Fruit fly (Drosophila melanogaster) whole organism, embryonic: ENCODE data around the gene RpL35.

Source experiments
- Adf1 ChIP-seq: fragments of 200-800 bp; sonication (Bioruptor generic); IDR thresholded peaks from 2 replicates; pipeline ENCODE4 v1.3.6; 2022; ENCODE audit warnings: missing biosample characterization, missing genetic modification characterization
- CG10147 ChIP-seq: fragments of 200-800 bp; sonication (Bioruptor generic); optimal IDR thresholded peaks from 2 replicates; lab custom pipeline; 2019; ENCODE audit warnings: missing biosample characterization, mild to moderate bottlenecking, missing genetic modification characterization, moderate library complexity
- CG10274 ChIP-seq: fragments of 200-800 bp; sonication (Bioruptor generic); optimal IDR thresholded peaks from 3 replicates; lab custom pipeline; 2017; ENCODE audit warnings: missing biosample characterization, mild to moderate bottlenecking, missing genetic modification characterization
- CG10543 ChIP-seq: fragments of 200-800 bp; sonication (Bioruptor generic); optimal IDR thresholded peaks from 3 replicates; lab custom pipeline; 2017; ENCODE audit warnings: missing biosample characterization, mild to moderate bottlenecking, missing genetic modification characterization, moderate library complexity
- CG11085 ChIP-seq: fragments of 200-800 bp; sonication (Bioruptor generic); IDR thresholded peaks from 2 replicates; pipeline ENCODE4 v1.3.6; 2022; ENCODE audit warnings: missing biosample characterization, missing genetic modification characterization
- CG1233 ChIP-seq: fragments of 200-800 bp; sonication (Bioruptor generic); optimal IDR thresholded peaks from 4 replicates; lab custom pipeline; 2018; ENCODE audit warnings: missing biosample characterization, mild to moderate bottlenecking, missing genetic modification characterization
- CG13894 ChIP-seq: fragments of 200-800 bp; sonication (Bioruptor generic); optimal IDR thresholded peaks from 3 replicates; lab custom pipeline; 2018; ENCODE audit warnings: missing biosample characterization, mild to moderate bottlenecking, missing genetic modification characterization, moderate library complexity
- CG15514 ChIP-seq: fragments of 200-800 bp; sonication (Bioruptor generic); optimal IDR thresholded peaks from 3 replicates; lab custom pipeline; 2017; ENCODE audit warnings: missing biosample characterization, missing genetic modification characterization, mild to moderate bottlenecking, moderate library complexity, missing genetic modification reagents
- CG17361 ChIP-seq: fragments of 200-800 bp; sonication (Bioruptor generic); IDR thresholded peaks from 3 replicates; pipeline ENCODE4 v1.3.6; 2022; ENCODE audit warnings: missing biosample characterization, missing genetic modification characterization
- CG18262 ChIP-seq: fragments of 200-800 bp; optimal IDR thresholded peaks from 3 replicates; lab custom pipeline; 2019; ENCODE audit warnings: missing biosample characterization, mild to moderate bottlenecking, missing genetic modification characterization, moderate library complexity
- CG2120 ChIP-seq: fragments of 200-800 bp; sonication (Bioruptor generic); optimal IDR thresholded peaks from 3 replicates; lab custom pipeline; 2016; ENCODE audit warnings: missing biosample characterization, missing genetic modification characterization
- CG3995 ChIP-seq: fragments of 200-800 bp; sonication (Bioruptor generic); optimal IDR thresholded peaks from 3 replicates; lab custom pipeline; 2016; ENCODE audit warnings: missing biosample characterization, missing genetic modification characterization
- CG7839 ChIP-seq: fragments of 200-800 bp; sonication (Bioruptor generic); optimal IDR thresholded peaks from 3 replicates; lab custom pipeline; 2018; ENCODE audit warnings: missing biosample characterization, mild to moderate bottlenecking, missing genetic modification characterization, moderate library complexity
- Drgx ChIP-seq: fragments of 200-800 bp; sonication (Bioruptor generic); IDR thresholded peaks from 2 replicates; pipeline ENCODE4 v1.3.6; 2022; ENCODE audit warnings: missing biosample characterization, missing genetic modification characterization
- E2f1 ChIP-seq: fragments of 200-800 bp; sonication (Bioruptor generic); IDR thresholded peaks from 2 replicates; pipeline ENCODE4 v1.3.6; 2022; ENCODE audit warnings: missing biosample characterization, missing genetic modification characterization
- Fer2 ChIP-seq: fragments of 200-800 bp; sonication (Bioruptor generic); optimal IDR thresholded peaks from 2 replicates; lab custom pipeline; 2018; ENCODE audit warnings: missing biosample characterization, mild to moderate bottlenecking, missing genetic modification characterization, moderate library complexity
- HLH3B ChIP-seq: fragments of 200-800 bp; sonication (Bioruptor generic); IDR thresholded peaks from 2 replicates; pipeline ENCODE4 v1.3.6; 2022; ENCODE audit warnings: missing biosample characterization, missing genetic modification characterization
- Hmx ChIP-seq: fragments of 200-800 bp; sonication (Bioruptor generic); optimal IDR thresholded peaks from 2 replicates; lab custom pipeline; 2016; ENCODE audit warnings: missing biosample characterization, missing genetic modification characterization
- Hr3 ChIP-seq: fragments of 200-800 bp; sonication (Bioruptor generic); optimal IDR thresholded peaks from 3 replicates; lab custom pipeline; 2016; ENCODE audit warnings: missing biosample characterization, missing genetic modification characterization
- Max ChIP-seq: fragments of 200-800 bp; sonication (Bioruptor generic); optimal IDR thresholded peaks from 2 replicates; lab custom pipeline; 2016; ENCODE audit warnings: missing biosample characterization, mild to moderate bottlenecking, missing genetic modification characterization
- Mrtf ChIP-seq: fragments of 200-800 bp; sonication (Bioruptor generic); IDR thresholded peaks from 3 replicates; pipeline ENCODE4 v1.3.6; 2022; ENCODE audit warnings: missing biosample characterization, missing genetic modification characterization
- Optix ChIP-seq: fragments of 200-800 bp; sonication (Bioruptor generic); IDR thresholded peaks from 3 replicates; pipeline ENCODE4 v1.3.6; 2022; ENCODE audit warnings: missing biosample characterization, missing genetic modification characterization
- Rx ChIP-seq: fragments of 200-800 bp; sonication (Bioruptor generic); IDR thresholded peaks from 2 replicates; pipeline ENCODE4 v1.3.6; 2022; ENCODE audit warnings: missing biosample characterization, missing genetic modification characterization
- TFAM ChIP-seq: fragments of 200-800 bp; sonication (Bioruptor generic); optimal IDR thresholded peaks from 2 replicates; lab custom pipeline; 2017; ENCODE audit warnings: missing biosample characterization, missing genetic modification characterization, inconsistent platforms
- Xrp1 ChIP-seq: fragments of 200-800 bp; sonication (Bioruptor generic); IDR thresholded peaks from 2 replicates; pipeline ENCODE4 v1.3.6; 2022; ENCODE audit warnings: missing biosample characterization, missing genetic modification characterization
- cwo ChIP-seq: fragments of 200-800 bp; sonication (Bioruptor generic); optimal IDR thresholded peaks from 3 replicates; lab custom pipeline; 2017; ENCODE audit warnings: missing biosample characterization, missing genetic modification characterization, mild to moderate bottlenecking, moderate library complexity, missing genetic modification reagents
- fd3F ChIP-seq: fragments of 200-800 bp; sonication (Bioruptor generic); optimal IDR thresholded peaks from 2 replicates; lab custom pipeline; 2018; ENCODE audit warnings: missing biosample characterization, mild to moderate bottlenecking, missing genetic modification characterization, moderate library complexity
- gro ChIP-seq: fragments of 200-800 bp; sonication (Bioruptor generic); optimal IDR thresholded peaks from 2 replicates; lab custom pipeline; 2016; ENCODE audit warnings: missing biosample characterization, missing genetic modification characterization
- jing ChIP-seq: fragments of 200-800 bp; sonication (Bioruptor generic); optimal IDR thresholded peaks from 2 replicates; lab custom pipeline; 2018; ENCODE audit warnings: missing biosample characterization, mild to moderate bottlenecking, missing genetic modification characterization
- lab ChIP-seq: fragments of 200-800 bp; sonication (Bioruptor generic); optimal IDR thresholded peaks from 3 replicates; lab custom pipeline; 2017; ENCODE audit warnings: missing biosample characterization, missing genetic modification characterization, mild to moderate bottlenecking, moderate library complexity, missing genetic modification reagents
- lmd ChIP-seq: fragments of 200-800 bp; sonication (Bioruptor generic); IDR thresholded peaks from 2 replicates; pipeline ENCODE4 v1.3.6; 2022; ENCODE audit warnings: missing biosample characterization, missing genetic modification characterization
- nau ChIP-seq: fragments of 200-800 bp; sonication (Bioruptor generic); optimal IDR thresholded peaks from 3 replicates; lab custom pipeline; 2017; ENCODE audit warnings: missing biosample characterization, mild to moderate bottlenecking, missing genetic modification characterization, missing genetic modification reagents
- org-1 ChIP-seq: fragments of 200-800 bp; sonication (Bioruptor generic); optimal IDR thresholded peaks from 2 replicates; lab custom pipeline; 2017; ENCODE audit warnings: missing biosample characterization, missing genetic modification characterization
- salm ChIP-seq: fragments of 200-800 bp; sonication (Bioruptor generic); optimal IDR thresholded peaks from 2 replicates; lab custom pipeline; 2018; ENCODE audit warnings: missing biosample characterization, mild to moderate bottlenecking, missing genetic modification characterization
- sens ChIP-seq: fragments of 200-800 bp; sonication (Bioruptor generic); peaks from one replicate; lab custom pipeline; 2016; ENCODE audit warnings: missing biosample characterization, missing genetic modification characterization
- slbo ChIP-seq: fragments of 200-800 bp; sonication (Bioruptor generic); IDR thresholded peaks from 2 replicates; pipeline ENCODE4 v1.3.6; 2022; ENCODE audit warnings: missing biosample characterization, missing genetic modification characterization
- vfl ChIP-seq: fragments of 200-800 bp; sonication (Bioruptor generic); optimal IDR thresholded peaks from 2 replicates; lab custom pipeline; 2016; ENCODE audit warnings: missing biosample characterization, missing genetic modification characterization

Gene RpL35

DNA sequence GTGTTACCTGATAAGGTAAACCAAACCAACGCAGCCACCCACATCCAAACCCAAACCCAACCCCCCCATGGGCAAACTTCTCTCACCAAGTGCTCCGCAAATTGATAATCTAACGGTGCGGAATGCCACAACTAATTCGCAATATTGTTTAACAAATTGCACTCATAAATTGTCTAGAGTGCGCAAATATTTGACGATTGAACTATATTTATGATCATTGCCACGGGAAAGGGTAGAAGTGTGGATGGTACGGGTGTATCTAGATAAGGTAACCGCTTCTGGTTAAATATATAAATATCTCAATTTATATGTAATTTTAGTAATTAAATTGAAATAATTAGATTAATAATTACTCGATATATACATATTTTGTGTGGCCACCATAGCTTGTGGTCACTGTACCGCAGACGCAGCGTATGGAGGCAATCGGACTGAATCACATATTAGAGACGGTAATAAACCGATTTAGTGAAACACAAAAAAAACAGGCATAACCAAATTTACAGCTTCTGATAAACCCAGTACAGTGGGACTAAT, 46.3 kb downstream of the RpL35 start (continued):
- TF ChIP-seq CG11085 (GFP tag; lab: Robert Waterston, UW) (peak; percentile 52), Mrtf (GFP tag; lab: Robert Waterston, UW) (0 out of 3 replicates have a peak, but pooled peaks have one; percentile 57), CG3995 (no peak), Xrp1 (GFP tag; lab: Robert Waterston, UW) (peak; percentile 41; the same call in 1 of the 2 replicates), org-1 (GFP tag; lab: Kevin White, UChicago) (peak; percentile 2), CG10274 (GFP tag; lab: Kevin White, UChicago) (peak; percentile 38), jing (GFP tag; lab: Kevin White, UChicago) (no peak), CG18262 (peak; percentile 34), Hmx (GFP tag; lab: Kevin White, UChicago) (no peak), CG17361 (GFP tag; lab: Robert Waterston, UW) (0 out of 3 replicates have a peak, but pooled peaks have one; percentile 22), sens (GFP tag; lab: Kevin White, UChicago) (no peak), CG7839 (tag; lab: Kevin White, UChicago) (peak; percentile 79), CG2120 (GFP tag; lab: Kevin White, UChicago) (peak; percentile 55), slbo (peak; percentile 88), vfl (GFP tag; lab: Kevin White, UChicago) (peak; percentile 7), Drgx (peak; percentile 50; the same call in 1 of the 2 replicates), fd3F (peak; percentile 81), CG10543 (GFP tag; lab: Kevin White, UChicago) (peak; percentile 72), nau (GFP tag; lab: Kevin White, UChicago) (no peak), salm (tag; lab: Kevin White, UChicago) (no peak), lmd (GFP tag; lab: Robert Waterston, UW) (peak; percentile 71; the same call in 1 of the 2 replicates), CG13894 (peak; percentile 85), E2f1 (GFP tag; lab: Robert Waterston, UW) (peak; percentile 41; the same call in 1 of the 2 replicates), CG10147 (GFP tag; lab: Kevin White, UChicago) (peak; percentile 50), Fer2 (tag; lab: Kevin White, UChicago) (peak; percentile 58), CG1233 (GFP tag; lab: Kevin White, UChicago) (peak; percentile 37), gro (GFP tag; lab: Kevin White, UChicago) (no peak), Hr3 (GFP tag; lab: Kevin White, UChicago) (peak; percentile 9), Optix (GFP tag; lab: Robert Waterston, UW) (peak; percentile 23; the same call in 1 of the 3 replicates), Max (peak; percentile 1), CG15514 (peak; percentile 70), TFAM (no peak), Adf1 (GFP tag; lab: Robert Waterston, UW) (peak; percentile 50), HLH3B (GFP tag; lab: Robert Waterston, UW) (peak; percentile 50; the same call in 1 of the 2 replicates), Rx (GFP tag; lab: Robert Waterston, UW) (peak; percentile 21; the same call in 1 of the 2 replicates), lab (peak; percentile 87), cwo (GFP tag; lab: Kevin White, UChicago) (peak; percentile 70)
